Fruit fly (Drosophila melanogaster) whole organism, pupa: Measurements from ENCODE around the gene stg.

Experiments
- CG10348 ChIP-seq: fragments of 200-800 bp; sonication (Bioruptor generic); IDR thresholded peaks from 2 replicates; pipeline ENCODE4 v1.3.6; 2022; ENCODE audit warnings: missing biosample characterization, missing genetic modification characterization
- CG12605 ChIP-seq: fragments of 200-800 bp; sonication (Bioruptor generic); IDR thresholded peaks from 2 replicates; pipeline ENCODE4 v1.3.6; 2022; ENCODE audit warnings: missing biosample characterization, missing genetic modification characterization
- CG13204 ChIP-seq: fragments of 200-800 bp; sonication (Bioruptor generic); optimal IDR thresholded peaks from 2 replicates; lab custom pipeline; 2018; ENCODE audit warnings: missing biosample characterization, mild to moderate bottlenecking, missing genetic modification characterization, moderate library complexity
- CG14655 ChIP-seq: fragments of 200-800 bp; sonication (Bioruptor generic); optimal IDR thresholded peaks from 3 replicates; lab custom pipeline; 2017; ENCODE audit warnings: mild to moderate bottlenecking, missing biosample characterization, missing genetic modification reagents, missing genetic modification characterization
- CG15710 ChIP-seq: fragments of 200-800 bp; sonication (Bioruptor generic); optimal IDR thresholded peaks from 2 replicates; lab custom pipeline; 2018; ENCODE audit warnings: missing biosample characterization, mild to moderate bottlenecking, missing genetic modification characterization, moderate library complexity
- CG17806 ChIP-seq: fragments of 200-800 bp; sonication (Bioruptor generic); optimal IDR thresholded peaks from 2 replicates; lab custom pipeline; 2018; ENCODE audit warnings: missing biosample characterization, mild to moderate bottlenecking, missing genetic modification characterization, moderate library complexity
- CG32121 ChIP-seq: fragments of 200-800 bp; sonication (Bioruptor generic); IDR thresholded peaks from 2 replicates; pipeline ENCODE4 v1.3.6; 2022; ENCODE audit warnings: missing biosample characterization, missing genetic modification characterization
- CG34367 ChIP-seq: fragments of 200-800 bp; sonication (Bioruptor generic); optimal IDR thresholded peaks from 2 replicates; lab custom pipeline; 2018; ENCODE audit warnings: missing biosample characterization, mild to moderate bottlenecking, missing genetic modification characterization
- CG4496 ChIP-seq: fragments of 200-800 bp; sonication (Bioruptor generic); IDR thresholded peaks from 3 replicates; pipeline ENCODE4 v1.3.6; 2022; ENCODE audit warnings: missing biosample characterization, missing genetic modification characterization
- CG8159 ChIP-seq: fragments of 200-800 bp; sonication (Bioruptor generic); optimal IDR thresholded peaks from 3 replicates; lab custom pipeline; 2018; ENCODE audit warnings: missing biosample characterization, mild to moderate bottlenecking, missing genetic modification characterization, moderate library complexity
- CG8301 ChIP-seq: fragments of 200-800 bp; sonication (Bioruptor generic); optimal IDR thresholded peaks from 2 replicates; lab custom pipeline; 2018; ENCODE audit warnings: missing biosample characterization, mild to moderate bottlenecking, missing genetic modification characterization
- CG9948 ChIP-seq: fragments of 200-800 bp; sonication (Bioruptor generic); optimal IDR thresholded peaks from 2 replicates; lab custom pipeline; 2018; ENCODE audit warnings: missing biosample characterization, mild to moderate bottlenecking, missing genetic modification characterization, moderate library complexity
- D1 ChIP-seq: fragments of 200-800 bp; sonication (Bioruptor generic); optimal IDR thresholded peaks from 2 replicates; lab custom pipeline; 2018; ENCODE audit warnings: missing biosample characterization, mild to moderate bottlenecking, missing genetic modification characterization, moderate library complexity
- EcR ChIP-seq: fragments of 200-800 bp; sonication (Bioruptor generic); optimal IDR thresholded peaks from 3 replicates; lab custom pipeline; 2019; ENCODE audit warnings: missing biosample characterization, missing genetic modification characterization, mild to moderate bottlenecking, moderate library complexity, missing genetic modification reagents
- Ets98B ChIP-seq: fragments of 200-800 bp; sonication (Bioruptor generic); IDR thresholded peaks from 2 replicates; pipeline ENCODE4 v1.3.6; 2022; ENCODE audit warnings: missing biosample characterization, missing genetic modification characterization
- Pif1A ChIP-seq: fragments of 200-800 bp; sonication (Bioruptor generic); optimal IDR thresholded peaks from 3 replicates; lab custom pipeline; 2016; ENCODE audit warnings: missing biosample characterization, missing genetic modification characterization
- Pif1B ChIP-seq: fragments of 200-800 bp; sonication (Bioruptor generic); optimal IDR thresholded peaks from 3 replicates; lab custom pipeline; 2016; ENCODE audit warnings: missing biosample characterization, missing genetic modification characterization
- Snoo ChIP-seq: fragments of 200-800 bp; sonication (Bioruptor generic); optimal IDR thresholded peaks from 3 replicates; lab custom pipeline; 2017; ENCODE audit warnings: missing biosample characterization, mild to moderate bottlenecking, missing genetic modification characterization, inconsistent platforms
- fd96Ca ChIP-seq: fragments of 200-800 bp; sonication (Bioruptor generic); IDR thresholded peaks from 3 replicates; pipeline ENCODE4 v1.3.6; 2022; ENCODE audit warnings: missing biosample characterization, missing genetic modification characterization
- gl ChIP-seq: fragments of 200-800 bp; sonication (Bioruptor generic); optimal IDR thresholded peaks from 2 replicates; lab custom pipeline; 2018; ENCODE audit warnings: missing biosample characterization, mild to moderate bottlenecking, missing genetic modification characterization
- rn ChIP-seq: fragments of 200-800 bp; sonication (Bioruptor generic); IDR thresholded peaks from 2 replicates; pipeline ENCODE4 v1.3.6; 2022; ENCODE audit warnings: missing biosample characterization, missing genetic modification characterization

stg gene

DNA sequence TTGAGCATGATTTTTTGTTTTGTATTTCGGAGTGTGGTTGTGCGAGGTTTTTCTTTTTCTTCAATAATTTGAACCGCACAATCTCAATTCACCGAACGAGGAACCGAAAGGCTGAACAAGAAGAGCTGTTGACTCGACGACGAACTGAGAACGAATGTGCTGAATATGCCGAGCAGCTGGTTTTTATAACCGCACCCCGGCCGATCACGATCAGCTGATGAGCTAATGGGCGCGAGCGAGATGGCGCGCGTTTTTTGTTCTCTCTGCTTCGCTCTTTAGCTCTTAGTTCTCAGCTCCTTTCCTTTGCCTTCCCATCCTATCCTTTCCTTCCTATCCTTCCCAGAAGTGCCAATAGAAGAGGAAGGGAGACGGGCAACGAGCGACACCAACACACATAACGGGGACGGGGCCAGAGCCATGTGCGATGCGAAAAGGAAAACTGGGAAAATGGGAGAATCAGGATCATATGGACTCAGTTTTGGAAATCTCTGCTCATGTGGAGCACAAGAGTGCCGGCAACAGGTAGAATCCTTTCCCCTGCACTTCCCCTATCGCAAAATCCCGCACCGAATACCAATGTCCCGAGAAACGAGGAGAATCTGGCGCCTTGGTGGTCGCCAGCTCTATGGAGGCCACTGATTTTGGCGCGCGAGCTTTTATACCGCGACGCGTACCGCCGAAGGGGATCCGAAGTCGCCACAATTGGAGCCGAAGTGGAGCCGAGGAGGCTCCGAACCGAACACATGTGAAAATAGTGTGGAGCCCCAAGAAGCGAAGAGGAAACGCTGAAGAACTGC, at the start of gene stg:
Gene stg (minus strand): TSS at position 635 of the 797 bp plus-strand sequence.
- no peak for TF ChIP-seq D1
- TF ChIP-seq rn (GFP tag; lab: Robert Waterston, UW), result no peak
- TF ChIP-seq CG8301, result no peak
- TF ChIP-seq EcR (GFP tag; lab: Kevin White, UChicago), result no peak
- TF ChIP-seq fd96Ca (GFP tag; lab: Robert Waterston, UW), result no peak
- no peak for TF ChIP-seq CG17806 (tag; lab: Kevin White, UChicago)
- TF ChIP-seq CG12605 (GFP tag; lab: Robert Waterston, UW), result 0 out of 2 replicates have a peak, but pooled peaks have one; percentile 7
- no peak for TF ChIP-seq CG8159 (tag; lab: Kevin White, UChicago)
- peak; percentile 8; the same call in 1 of the 2 replicates for TF ChIP-seq CG32121 (GFP tag; lab: Robert Waterston, UW)
- no peak for TF ChIP-seq CG13204 (GFP tag; lab: Kevin White, UChicago)
- TF ChIP-seq gl (tag; lab: Kevin White, UChicago), result no peak
- TF ChIP-seq CG4496 (GFP tag; lab: Robert Waterston, UW), result peak; percentile 35; the same call in 2 of the 3 replicates
- no peak for TF ChIP-seq Ets98B (GFP tag; lab: Robert Waterston, UW)
- no peak for TF ChIP-seq CG34367 (tag; lab: Kevin White, UChicago)

DNA sequence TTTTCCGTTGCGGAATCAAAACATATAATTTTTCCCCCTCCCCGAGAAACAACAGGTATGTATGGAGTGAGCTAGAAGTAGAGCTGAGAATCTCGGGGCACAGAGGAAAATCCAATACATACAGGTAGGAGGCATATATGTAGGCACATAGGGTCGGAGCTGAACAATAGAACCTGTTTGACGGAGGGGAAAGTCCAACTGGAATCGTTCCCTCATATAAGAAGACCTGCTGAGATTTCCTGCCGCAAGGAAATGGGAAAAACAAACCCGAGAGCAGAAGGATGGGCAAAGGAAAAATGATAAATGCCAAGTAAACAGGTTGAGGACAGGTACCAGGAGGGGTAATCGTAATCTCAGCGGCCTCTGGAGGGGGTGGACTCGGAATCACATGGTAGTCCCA, 48.5 kb upstream of the stg start:
- TF ChIP-seq EcR (GFP tag; lab: Kevin White, UChicago) (peak; percentile 32), CG32121 (GFP tag; lab: Robert Waterston, UW) (no peak), Pif1A (GFP tag; lab: Kevin White, UChicago) (no peak)

- peak; percentile 17 for TF ChIP-seq D1
- peak; percentile 64 for TF ChIP-seq CG15710 (tag; lab: Kevin White, UChicago)
- peak; percentile 52 for TF ChIP-seq CG4496 (GFP tag; lab: Robert Waterston, UW)
- no peak for TF ChIP-seq Snoo (tag; lab: Kevin White, UChicago)
- TF ChIP-seq CG13204 (GFP tag; lab: Kevin White, UChicago), result peak; percentile 16
- peak; percentile 11 for TF ChIP-seq Pif1B (GFP tag; lab: Kevin White, UChicago)
- peak; percentile 75 for TF ChIP-seq CG8301
- TF ChIP-seq fd96Ca (GFP tag; lab: Robert Waterston, UW), result peak; percentile 69
- no peak for TF ChIP-seq CG32121 (GFP tag; lab: Robert Waterston, UW)
- peak; percentile 70 for TF ChIP-seq gl (tag; lab: Kevin White, UChicago)
- TF ChIP-seq CG12605 (GFP tag; lab: Robert Waterston, UW), result peak; percentile 42; the same call in 1 of the 2 replicates
- peak; percentile 47 for TF ChIP-seq Ets98B (GFP tag; lab: Robert Waterston, UW)
- TF ChIP-seq CG17806 (tag; lab: Kevin White, UChicago), result peak; percentile 77
- no peak for TF ChIP-seq CG10348 (GFP tag; lab: Robert Waterston, UW)
- peak; percentile 46 for TF ChIP-seq CG34367 (tag; lab: Kevin White, UChicago)
- peak; percentile 63 for TF ChIP-seq Pif1A (GFP tag; lab: Kevin White, UChicago)
- peak; percentile 75 for TF ChIP-seq CG9948 (tag; lab: Kevin White, UChicago)
- TF ChIP-seq CG14655 (GFP tag; lab: Kevin White, UChicago), result peak; percentile 86
- TF ChIP-seq CG8159 (tag; lab: Kevin White, UChicago), result peak; percentile 78
- TF ChIP-seq EcR (GFP tag; lab: Kevin White, UChicago), result peak; percentile 91
- 0 out of 2 replicates have a peak, but pooled peaks have one; percentile 10 for TF ChIP-seq rn (GFP tag; lab: Robert Waterston, UW)
Measured at dm6 chr3R:29299758-29300437, 44.3 kb upstream of the stg start.

DNA sequence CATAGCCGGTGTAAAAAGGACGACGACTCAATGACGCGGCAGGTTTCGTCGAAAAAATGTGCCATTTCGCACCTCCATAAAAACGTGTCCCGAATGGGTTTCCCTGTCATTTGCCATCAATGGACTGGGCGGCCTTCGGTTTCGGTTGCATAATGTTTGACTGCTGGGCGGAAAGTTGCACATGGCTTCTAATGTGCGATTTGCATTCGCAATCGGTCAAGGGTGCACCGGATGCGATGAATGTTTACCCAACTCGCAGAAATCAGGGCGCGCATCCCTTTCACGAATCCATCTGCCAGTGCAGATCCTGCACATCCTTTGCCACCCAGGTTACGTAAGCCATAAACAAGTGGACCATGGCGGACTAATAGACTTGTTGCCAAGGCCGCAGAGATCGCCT, 42.2 kb upstream of the stg start:
- TF ChIP-seq CG9948 (tag; lab: Kevin White, UChicago) (no peak), CG15710 (tag; lab: Kevin White, UChicago) (no peak), CG14655 (GFP tag; lab: Kevin White, UChicago) (no peak), CG13204 (GFP tag; lab: Kevin White, UChicago) (no peak), Ets98B (GFP tag; lab: Robert Waterston, UW) (no peak), CG17806 (tag; lab: Kevin White, UChicago) (no peak), EcR (GFP tag; lab: Kevin White, UChicago) (no peak), rn (GFP tag; lab: Robert Waterston, UW) (no peak), gl (tag; lab: Kevin White, UChicago) (no peak), CG4496 (GFP tag; lab: Robert Waterston, UW) (no peak), Snoo (tag; lab: Kevin White, UChicago) (no peak), D1 (no peak), CG10348 (GFP tag; lab: Robert Waterston, UW) (no peak), CG32121 (GFP tag; lab: Robert Waterston, UW) (no peak), CG8159 (tag; lab: Kevin White, UChicago) (no peak), CG34367 (tag; lab: Kevin White, UChicago) (no peak), Pif1B (GFP tag; lab: Kevin White, UChicago) (no peak), CG12605 (GFP tag; lab: Robert Waterston, UW) (no peak), Pif1A (GFP tag; lab: Kevin White, UChicago) (no peak), fd96Ca (GFP tag; lab: Robert Waterston, UW) (no peak)

dm6 chr3R:29297080-29297479, 41.5 kb upstream of the stg start, which contains the start of gene CG14506:
TSS of gene CG14506 (minus strand) at chr3R:29297180.
- TF ChIP-seq CG4496 (GFP tag; lab: Robert Waterston, UW) (no peak), Pif1A (GFP tag; lab: Kevin White, UChicago) (no peak), EcR (GFP tag; lab: Kevin White, UChicago) (no peak), CG15710 (tag; lab: Kevin White, UChicago) (no peak), CG17806 (tag; lab: Kevin White, UChicago) (no peak), CG34367 (tag; lab: Kevin White, UChicago) (no peak), D1 (no peak), CG8159 (tag; lab: Kevin White, UChicago) (no peak), CG12605 (GFP tag; lab: Robert Waterston, UW) (no peak), fd96Ca (GFP tag; lab: Robert Waterston, UW) (no peak), CG9948 (tag; lab: Kevin White, UChicago) (no peak)
